Worm (Caenorhabditis elegans): Measurements from ENCODE around the gene Y51H7BR.7.

The Y51H7BR.7 gene

DNA sequence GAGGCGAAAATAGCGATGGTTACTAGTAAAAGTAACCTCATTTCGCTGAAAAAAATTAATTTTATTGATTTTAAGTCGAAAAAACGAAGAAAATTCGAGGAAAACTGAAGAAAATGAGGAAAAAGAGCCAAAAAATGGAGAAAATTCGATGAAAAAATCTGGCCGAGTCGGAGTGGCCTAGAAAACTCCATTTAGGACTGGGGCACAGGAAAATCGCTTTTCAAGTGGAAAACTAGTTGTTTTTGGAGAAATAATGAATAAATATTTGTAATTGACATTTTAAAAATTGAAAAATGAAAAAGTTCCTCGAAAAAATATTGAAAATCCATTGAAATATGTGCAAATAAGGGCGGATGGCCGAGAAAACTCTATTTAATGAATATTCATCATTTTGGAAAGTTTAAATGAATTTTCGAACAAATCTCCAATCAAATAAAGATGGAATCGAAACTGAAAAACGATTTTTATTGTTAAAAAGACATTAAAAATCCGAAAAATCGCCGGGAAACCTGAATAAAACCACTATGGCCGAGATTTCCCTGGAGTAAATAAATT, 25.0 kb downstream of the Y51H7BR.7 start, which contains the start of gene emc-1 (continued):
- no peak for TF ChIP-seq tlp-1 (tag; optimal IDR thresholded peaks at IDR 0.05)
- TF ChIP-seq unc-62 (GFP tag; optimal IDR thresholded peaks at IDR 0.05): no peak
- TF ChIP-seq xbp-1 (tag; optimal IDR thresholded peaks at IDR 0.05): no peak
- TF ChIP-seq ets-5 (GFP tag; IDR thresholded peaks at IDR 0.05): no peak
- no peak for TF ChIP-seq elt-2 (tag; optimal IDR thresholded peaks at IDR 0.05)
- no peak for TF ChIP-seq mef-2 (tag; optimal IDR thresholded peaks at IDR 0.05)
- no peak for TF ChIP-seq snpc-4 (tag; optimal IDR thresholded peaks at IDR 0.05)
- TF ChIP-seq mdl-1 (tag; optimal IDR thresholded peaks at IDR 0.05): no peak
- TF ChIP-seq mab-9 (GFP tag; IDR thresholded peaks at IDR 0.05): no peak
- TF ChIP-seq lsy-2 (tag; optimal IDR thresholded peaks at IDR 0.05): peak in 1 of 2 experiments; percentile 7
- no peak for TF ChIP-seq vab-15 (tag; optimal IDR thresholded peaks at IDR 0.05)
- TF ChIP-seq rnt-1 (tag; optimal IDR thresholded peaks at IDR 0.05): peak; percentile 37
- no peak for TF ChIP-seq ceh-88 (GFP tag; IDR thresholded peaks at IDR 0.05)
- no peak for TF ChIP-seq aha-1 (tag; optimal IDR thresholded peaks at IDR 0.05)
- peak; percentile 8 for TF ChIP-seq nhr-90 (tag; optimal IDR thresholded peaks at IDR 0.05; ENCODE audit: poor library complexity)
- no peak for TF ChIP-seq fkh-4 (tag; optimal IDR thresholded peaks at IDR 0.05; ENCODE audit: borderline replicate concordance)
- no peak for TF ChIP-seq fkh-10 (GFP tag; optimal IDR thresholded peaks at IDR 0.05)
- no peak for TF ChIP-seq ceh-63 (GFP tag; optimal IDR thresholded peaks at IDR 0.05)
- no peak for TF ChIP-seq sox-4 (tag; optimal IDR thresholded peaks at IDR 0.05)
- TF ChIP-seq nhr-237 (tag; optimal IDR thresholded peaks at IDR 0.05): no peak
- no peak for TF ChIP-seq lin-13 (GFP tag; optimal IDR thresholded peaks at IDR 0.05)
- TF ChIP-seq swsn-7 (tag; optimal IDR thresholded peaks at IDR 0.05): no peak
- no peak for TF ChIP-seq ces-1 (GFP tag; optimal IDR thresholded peaks at IDR 0.05)
- TF ChIP-seq C16A3.4 (tag; optimal IDR thresholded peaks at IDR 0.05): no peak
- no peak for TF ChIP-seq lin-35 (GFP tag; optimal IDR thresholded peaks at IDR 0.05)
- TF ChIP-seq jun-1 (tag; optimal IDR thresholded peaks at IDR 0.05): no peak
- TF ChIP-seq blmp-1 (tag; optimal IDR thresholded peaks at IDR 0.05): no peak
- no peak for TF ChIP-seq ama-1 (optimal IDR thresholded peaks at IDR 0.05)
- TF ChIP-seq irx-1 (tag; optimal IDR thresholded peaks at IDR 0.05): peak; percentile 45
- no peak for TF ChIP-seq lir-3 (tag; optimal IDR thresholded peaks at IDR 0.05; ENCODE audit: poor library complexity)
- TF ChIP-seq hpl-2 (GFP tag; optimal IDR thresholded peaks at IDR 0.05): no peak
- no peak for TF ChIP-seq skn-1 (tag; optimal IDR thresholded peaks at IDR 0.05)
- no peak for TF ChIP-seq ceh-8 (GFP tag; optimal IDR thresholded peaks at IDR 0.05)
- peak; percentile 2 for TF ChIP-seq fkh-8 (tag; optimal IDR thresholded peaks at IDR 0.05)
- TF ChIP-seq pqm-1 (tag; optimal IDR thresholded peaks at IDR 0.05): no peak
- TF ChIP-seq pax-3 (tag; optimal IDR thresholded peaks at IDR 0.05): no peak
- TF ChIP-seq grh-1 (GFP tag; IDR thresholded peaks at IDR 0.05): no peak
- no peak for TF ChIP-seq nhr-71 (tag; optimal IDR thresholded peaks at IDR 0.05)
- peak; percentile 63 for TF ChIP-seq nhr-85 (tag)
- no peak for TF ChIP-seq ztf-4 (tag; optimal IDR thresholded peaks at IDR 0.05)
- no peak for TF ChIP-seq snu-23 (GFP tag; optimal IDR thresholded peaks at IDR 0.05)

DNA sequence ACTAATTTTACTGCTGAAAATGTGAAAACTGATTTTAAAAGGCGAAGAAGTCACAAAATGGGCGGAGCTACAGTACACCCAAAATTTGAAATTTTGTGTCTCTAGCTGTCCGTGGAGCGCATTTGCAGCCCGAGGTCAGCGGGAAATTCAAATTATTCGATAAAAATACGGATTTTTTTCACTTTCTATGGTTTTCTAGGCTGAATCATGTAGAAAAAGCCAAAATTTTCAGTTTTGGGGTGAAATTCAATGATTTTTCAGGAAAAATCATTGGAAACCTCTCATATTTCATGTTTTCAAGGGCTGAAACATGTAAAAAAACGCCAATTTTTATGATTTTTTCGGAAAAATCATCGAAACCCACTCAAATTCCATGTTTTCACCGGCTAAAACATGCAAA, 34.6 kb downstream of the Y51H7BR.7 start:
- no peak for TF ChIP-seq dpl-1 (GFP tag; optimal IDR thresholded peaks at IDR 0.05)
- TF ChIP-seq pax-3 (tag; optimal IDR thresholded peaks at IDR 0.05): no peak
- TF ChIP-seq unc-30 (tag; optimal IDR thresholded peaks at IDR 0.05): no peak
- no peak for TF ChIP-seq C04F5.9 (tag; optimal IDR thresholded peaks at IDR 0.05)
- TF ChIP-seq unc-86 (tag; optimal IDR thresholded peaks at IDR 0.05): no peak
- no peak for TF ChIP-seq nhr-47 (tag; optimal IDR thresholded peaks at IDR 0.05)
- no peak for TF ChIP-seq mab-9 (GFP tag; IDR thresholded peaks at IDR 0.05)
- no peak for TF ChIP-seq vab-15 (tag; optimal IDR thresholded peaks at IDR 0.05)
- no peak for TF ChIP-seq lir-3 (tag; optimal IDR thresholded peaks at IDR 0.05; ENCODE audit: poor library complexity)
- no peak for TF ChIP-seq unc-130 (tag; optimal IDR thresholded peaks at IDR 0.05)
- no peak for TF ChIP-seq lin-13 (GFP tag; optimal IDR thresholded peaks at IDR 0.05)
- no peak for TF ChIP-seq ceh-63 (GFP tag; optimal IDR thresholded peaks at IDR 0.05)
- TF ChIP-seq elt-2 (tag; optimal IDR thresholded peaks at IDR 0.05): no peak
- TF ChIP-seq mep-1 (tag; optimal IDR thresholded peaks at IDR 0.05): no peak
- no peak for TF ChIP-seq swsn-7 (tag; optimal IDR thresholded peaks at IDR 0.05)
- no peak for TF ChIP-seq sup-37 (GFP tag; optimal IDR thresholded peaks at IDR 0.05)
- no peak for TF ChIP-seq alr-1 (tag; optimal IDR thresholded peaks at IDR 0.05; ENCODE audit: borderline replicate concordance)
- no peak for TF ChIP-seq hlh-17 (GFP tag; optimal IDR thresholded peaks at IDR 0.05; ENCODE audit: borderline replicate concordance)

Measured in whole organism, L1 larva.